Worm (Caenorhabditis elegans): ENCODE results near the gene rgs-5.

DNA sequence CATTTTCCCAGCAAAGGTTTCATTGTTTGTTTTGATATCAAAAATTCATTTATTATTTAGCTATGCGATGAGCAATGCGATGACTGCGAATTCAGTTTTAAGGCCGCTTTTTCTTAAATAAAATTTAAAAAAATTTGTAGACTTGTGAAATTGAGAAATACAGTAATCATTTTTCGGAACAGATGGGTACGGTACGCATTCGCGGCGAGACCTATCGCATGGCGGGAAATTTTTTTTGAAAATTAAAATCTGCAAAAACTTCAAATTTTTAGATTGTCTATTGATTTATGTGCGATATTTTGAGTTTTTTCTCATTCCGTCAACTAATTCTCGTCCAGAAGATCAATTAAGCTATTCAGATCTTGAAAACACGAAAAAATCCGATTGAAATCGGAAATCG is 34.8 kb upstream of the rgs-5 start:
- TF ChIP-seq lsy-2 (tag; optimal IDR thresholded peaks at IDR 0.05) (no peak), unc-62 (GFP tag; optimal IDR thresholded peaks at IDR 0.05) (no peak), sma-3 (GFP tag; optimal IDR thresholded peaks at IDR 0.05) (no peak), nhr-237 (tag; optimal IDR thresholded peaks at IDR 0.05) (no peak), unc-39 (tag; optimal IDR thresholded peaks at IDR 0.05) (no peak), ama-1 (optimal IDR thresholded peaks at IDR 0.05) (no peak), fos-1 (tag; optimal IDR thresholded peaks at IDR 0.05) (no peak), gmeb-1 (tag; optimal IDR thresholded peaks at IDR 0.05) (no peak), ztf-4 (tag; optimal IDR thresholded peaks at IDR 0.05) (no peak), ztf-11 (tag; optimal IDR thresholded peaks at IDR 0.05) (no peak), skn-1 (tag; optimal IDR thresholded peaks at IDR 0.05) (no peak), nhr-77 (tag; optimal IDR thresholded peaks at IDR 0.05) (no peak), snpc-4 (tag; optimal IDR thresholded peaks at IDR 0.05) (no peak), aly-2 (tag; optimal IDR thresholded peaks at IDR 0.05) (no peak)

Measured in whole organism, L2 larva.